Fruit fly (Drosophila melanogaster) whole organism: ENCODE results near the gene H.

Experiments used
- EcR ChIP-seq, 2 experiments: fragments of >200 bp; optimal IDR thresholded peaks; 2 replicates each; lab custom pipeline; 2017; ENCODE audit warnings: missing biosample characterization in 2 of 2, missing genetic modification characterization in 2 of 2, missing genetic modification reagents in 2 of 2
- pan ChIP-seq: fragments of >200 bp; optimal IDR thresholded peaks from 2 replicates; lab custom pipeline; 2017
- psq ChIP-seq: fragments of >200 bp; optimal IDR thresholded peaks from 2 replicates; lab custom pipeline; 2017
- usp ChIP-seq: fragments of >200 bp; optimal IDR thresholded peaks from 2 replicates; lab custom pipeline; 2017; ENCODE audit warnings: missing biosample characterization, missing genetic modification characterization, mixed read lengths

- TF ChIP-seq usp (GFP tag; lab: Kevin White, UChicago) = no peak
- TF ChIP-seq psq (lab: Kevin White, UChicago) = no peak
- TF ChIP-seq pan (lab: Kevin White, UChicago) = no peak
- no peak for TF ChIP-seq EcR (GFP tag; optimal IDR thresholded peaks at IDR 0.05; lab: Kevin White, UChicago)
Observed at dm6 chr3R:20626123-20626522, 4.4 kb downstream of the H start.
